Worm (Caenorhabditis elegans): ENCODE results near the gene K08H2.5.

- TF ChIP-seq hlh-13 (GFP tag; optimal IDR thresholded peaks at IDR 0.05) (no peak), elt-4 (tag; optimal IDR thresholded peaks at IDR 0.05) (no peak), ets-4 (tag; optimal IDR thresholded peaks at IDR 0.05) (no peak), elt-2 (tag; optimal IDR thresholded peaks at IDR 0.05) (no peak), nfya-1 (tag; optimal IDR thresholded peaks at IDR 0.05) (no peak), F13H6.1 (tag; optimal IDR thresholded peaks at IDR 0.05) (no peak), unc-86 (tag; optimal IDR thresholded peaks at IDR 0.05) (no peak), pha-4 (tag; optimal IDR thresholded peaks at IDR 0.05) (no peak), ahr-1 (tag; optimal IDR thresholded peaks at IDR 0.05) (no peak), ama-1 (optimal IDR thresholded peaks at IDR 0.05) (no peak), K09A11.1 (tag; optimal IDR thresholded peaks at IDR 0.05; ENCODE audit: insufficient read depth) (no peak), dmd-4 (tag; optimal IDR thresholded peaks at IDR 0.05; ENCODE audit: borderline replicate concordance) (no peak), madf-2 (tag; optimal IDR thresholded peaks at IDR 0.05) (no peak)
Measured at ce11 chrX:13288715-13289114, 46.6 kb upstream of the K08H2.5 start, which contains the start of gene R04D3.4.
